Worm (Caenorhabditis elegans): Measurements from ENCODE around the gene B0252.8.

The B0252.8 gene

DNA sequence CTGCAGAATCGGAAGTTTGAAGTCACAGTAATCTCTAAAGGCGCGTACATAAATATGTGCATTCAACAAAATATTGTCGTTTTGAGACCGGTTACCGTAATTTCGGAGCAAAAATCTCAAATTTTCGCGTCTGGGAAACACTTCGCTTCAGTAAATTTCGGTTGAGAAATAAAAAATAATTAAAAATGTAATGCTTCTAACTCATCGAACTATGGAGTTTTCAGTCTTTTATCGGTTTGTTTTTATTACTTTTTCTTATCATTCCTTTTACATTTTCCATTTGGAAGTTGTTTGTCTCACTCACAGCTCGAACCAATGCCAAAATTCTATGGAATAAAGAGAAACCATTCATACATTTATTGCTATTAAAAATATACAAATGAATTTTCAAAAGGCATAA is 27.8 kb upstream of the B0252.8 start (continued):
- peak; percentile 63 for TF ChIP-seq ama-1 (optimal IDR thresholded peaks at IDR 0.05)
- peak; percentile 62 for TF ChIP-seq gmeb-1 (tag; optimal IDR thresholded peaks at IDR 0.05)
- no peak for TF ChIP-seq fos-1 (tag; optimal IDR thresholded peaks at IDR 0.05)
- no peak for TF ChIP-seq lin-11 (tag; optimal IDR thresholded peaks at IDR 0.05)
- TF ChIP-seq nhr-129 (tag; optimal IDR thresholded peaks at IDR 0.05) = peak; percentile 36
- TF ChIP-seq R02D3.7 (tag; optimal IDR thresholded peaks at IDR 0.05) = no peak
- peak; percentile 16 for TF ChIP-seq C34F6.9 (tag; optimal IDR thresholded peaks at IDR 0.05)
- no peak for TF ChIP-seq ceh-82 (tag; optimal IDR thresholded peaks at IDR 0.05)
- no peak for TF ChIP-seq ZK546.5 (tag; optimal IDR thresholded peaks at IDR 0.05)
- no peak for TF ChIP-seq ceh-16 (tag; optimal IDR thresholded peaks at IDR 0.05)
- peak; percentile 36 for TF ChIP-seq sma-3 (GFP tag; optimal IDR thresholded peaks at IDR 0.05)
- TF ChIP-seq nhr-10 (tag; optimal IDR thresholded peaks at IDR 0.05) = no peak
- TF ChIP-seq nhr-11 (tag; optimal IDR thresholded peaks at IDR 0.05) = no peak

DNA sequence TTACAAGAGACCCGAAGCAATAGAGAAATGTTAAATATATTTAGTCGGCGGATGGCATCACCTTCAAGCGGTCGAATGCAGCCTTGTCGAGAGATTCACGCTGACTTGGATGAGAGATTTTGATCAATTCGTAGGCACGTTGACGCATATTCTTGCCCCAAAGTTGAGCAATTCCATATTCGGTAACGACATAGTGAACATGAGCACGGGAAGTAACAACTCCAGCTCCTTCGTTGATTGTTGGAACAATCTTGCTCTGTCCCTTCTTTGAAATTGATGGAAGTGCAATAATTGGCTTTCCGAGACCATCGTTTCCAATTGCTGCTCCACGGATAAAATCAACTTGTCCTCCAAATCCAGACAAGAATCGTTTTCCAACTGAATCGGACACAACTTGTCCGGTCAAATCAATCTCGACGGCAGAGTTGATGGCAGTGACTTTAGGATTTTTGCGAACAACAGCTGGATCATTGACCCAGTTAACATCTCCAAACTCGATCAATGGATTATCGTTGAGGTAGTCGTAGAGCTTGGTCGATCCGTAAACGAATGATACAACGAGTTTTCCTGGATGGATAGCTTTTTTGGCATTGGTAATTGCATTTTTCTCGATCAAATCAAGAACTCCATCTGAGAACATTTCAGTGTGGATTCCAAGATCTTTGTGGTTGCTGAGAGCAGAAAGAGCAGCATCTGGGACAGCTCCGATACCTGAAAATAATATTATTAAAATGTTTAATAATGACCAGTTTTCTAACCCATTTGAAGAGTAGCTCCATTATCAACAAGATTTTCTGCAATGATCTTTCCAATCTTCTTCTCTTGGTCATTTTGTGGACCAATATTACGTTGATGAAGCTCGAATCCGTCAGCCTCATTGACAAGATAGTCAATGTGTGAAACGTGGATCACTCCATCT is 27.0 kb upstream of the B0252.8 start:
- TF ChIP-seq nhr-25 (tag; optimal IDR thresholded peaks at IDR 0.05) = no peak
- TF ChIP-seq ceh-16 (tag; optimal IDR thresholded peaks at IDR 0.05) = peak; percentile 3
- no peak for TF ChIP-seq unc-55 (GFP tag; optimal IDR thresholded peaks at IDR 0.05)
- TF ChIP-seq nhr-6 (tag; optimal IDR thresholded peaks at IDR 0.05) = no peak
- TF ChIP-seq ama-1 (optimal IDR thresholded peaks at IDR 0.05) = peak; percentile 81
- TF ChIP-seq crh-2 (tag; optimal IDR thresholded peaks at IDR 0.05) = no peak
- no peak for TF ChIP-seq lsy-2 (tag; optimal IDR thresholded peaks at IDR 0.05)
- no peak for TF ChIP-seq skn-1 (tag; optimal IDR thresholded peaks at IDR 0.05)
- TF ChIP-seq unc-62 (GFP tag; optimal IDR thresholded peaks at IDR 0.05) = no peak
- TF ChIP-seq R02D3.7 (tag; optimal IDR thresholded peaks at IDR 0.05) = no peak
- no peak for TF ChIP-seq peb-1 (tag; optimal IDR thresholded peaks at IDR 0.05)
- no peak for TF ChIP-seq ztf-11 (tag; optimal IDR thresholded peaks at IDR 0.05)
- TF ChIP-seq zag-1 (tag; optimal IDR thresholded peaks at IDR 0.05) = no peak
- TF ChIP-seq nhr-237 (tag; optimal IDR thresholded peaks at IDR 0.05) = no peak
- no peak for TF ChIP-seq fos-1 (tag; optimal IDR thresholded peaks at IDR 0.05)

DNA sequence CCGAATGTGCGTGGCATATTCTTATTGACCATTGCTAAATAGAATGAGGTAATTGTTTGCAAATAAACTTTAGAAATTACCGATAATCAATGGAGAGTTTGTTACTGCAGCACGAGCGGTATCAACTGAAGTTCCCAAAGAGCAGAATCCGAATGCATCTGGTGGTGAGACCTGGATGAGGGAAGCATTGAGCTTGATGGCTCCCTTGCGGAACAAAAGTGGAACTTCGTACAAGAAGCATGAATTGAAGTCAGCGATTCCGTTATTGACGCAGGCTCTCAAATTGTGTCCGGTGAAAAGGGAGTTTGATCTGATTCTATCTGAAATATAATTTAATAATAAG is 26.4 kb upstream of the B0252.8 start:
- no peak for TF ChIP-seq F13H6.1 (tag; optimal IDR thresholded peaks at IDR 0.05)
- TF ChIP-seq gmeb-1 (tag; optimal IDR thresholded peaks at IDR 0.05) = peak; percentile 15

DNA sequence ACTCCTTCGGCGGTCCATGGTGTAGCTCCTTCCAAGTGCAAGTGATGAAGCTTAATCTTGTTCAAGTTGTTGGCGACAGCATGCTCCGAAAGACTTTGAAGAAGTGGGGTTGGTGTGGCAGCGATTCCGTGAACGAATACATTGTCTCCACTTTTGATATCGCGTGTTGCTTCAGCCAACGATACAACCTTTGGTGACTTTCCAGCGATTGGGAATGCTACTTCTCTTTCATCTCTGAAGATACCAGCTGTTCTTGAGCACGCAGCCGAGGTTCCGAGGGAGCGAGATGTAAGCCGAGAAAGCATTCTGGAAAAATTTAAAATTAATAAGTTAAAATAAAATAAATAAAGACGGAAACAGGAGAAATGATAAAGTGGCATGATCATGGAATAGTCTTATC is 25.9 kb upstream of the B0252.8 start, which contains the start of gene acer-1:
Gene acer-1 (minus strand): TSS at position 306 of the 400 bp plus-strand sequence.
- TF ChIP-seq nhr-129 (tag; optimal IDR thresholded peaks at IDR 0.05) (peak; percentile 21), mab-5 (tag; optimal IDR thresholded peaks at IDR 0.05) (no peak), lin-11 (tag; optimal IDR thresholded peaks at IDR 0.05) (no peak), ama-1 (optimal IDR thresholded peaks at IDR 0.05) (peak; percentile 49), Y55F3AM.14 (GFP tag; optimal IDR thresholded peaks at IDR 0.05) (peak; percentile 28)

DNA sequence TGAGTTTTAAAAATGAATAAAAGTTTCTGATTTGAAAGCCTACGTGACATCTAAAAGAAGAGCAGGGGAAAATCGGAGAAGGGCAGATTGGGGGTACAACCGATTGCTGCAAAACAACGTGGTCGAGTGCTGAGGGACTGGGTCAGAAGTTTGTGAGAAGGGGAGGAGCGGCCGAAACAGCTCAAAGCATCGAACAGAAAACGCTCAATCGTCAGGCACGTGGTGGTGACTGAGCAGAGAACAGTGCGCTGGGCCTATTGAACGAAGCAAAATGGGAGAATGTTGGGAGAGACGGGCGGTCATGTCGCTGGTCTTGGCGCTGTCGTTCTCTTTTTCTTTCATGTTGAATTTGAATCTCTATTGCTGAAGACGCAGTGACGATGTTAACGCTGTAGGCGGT is 24.8 kb upstream of the B0252.8 start:
- TF ChIP-seq unc-39 (tag; optimal IDR thresholded peaks at IDR 0.05) (no peak), nhr-129 (tag; optimal IDR thresholded peaks at IDR 0.05) (peak; percentile 94), crh-2 (tag; optimal IDR thresholded peaks at IDR 0.05) (peak; percentile 32), ztf-4 (tag; optimal IDR thresholded peaks at IDR 0.05) (peak; percentile 13), blmp-1 (tag; optimal IDR thresholded peaks at IDR 0.05; ENCODE audit: insufficient read depth) (peak; percentile 47), gmeb-1 (tag; optimal IDR thresholded peaks at IDR 0.05) (peak; percentile 7), unc-55 (GFP tag; optimal IDR thresholded peaks at IDR 0.05) (peak; percentile 40), peb-1 (tag; optimal IDR thresholded peaks at IDR 0.05) (no peak), ztf-11 (tag; optimal IDR thresholded peaks at IDR 0.05) (no peak), ceh-16 (tag; optimal IDR thresholded peaks at IDR 0.05) (no peak), mab-5 (tag; optimal IDR thresholded peaks at IDR 0.05) (no peak), lin-13 (GFP tag; optimal IDR thresholded peaks at IDR 0.05) (peak; percentile 32), F13H6.1 (tag; optimal IDR thresholded peaks at IDR 0.05) (peak; percentile 63), sma-9 (GFP tag; optimal IDR thresholded peaks at IDR 0.05) (peak; percentile 74), sma-9 (tag; optimal IDR thresholded peaks at IDR 0.05) (no peak), lin-11 (tag; optimal IDR thresholded peaks at IDR 0.05) (peak; percentile 26), elt-1 (tag; optimal IDR thresholded peaks at IDR 0.05) (no peak), nhr-6 (tag; optimal IDR thresholded peaks at IDR 0.05) (no peak), aly-2 (tag; optimal IDR thresholded peaks at IDR 0.05) (no peak), sem-4 (tag; optimal IDR thresholded peaks at IDR 0.05) (peak; percentile 58), C34F6.9 (tag; optimal IDR thresholded peaks at IDR 0.05) (peak; percentile 66), egl-27 (tag; optimal IDR thresholded peaks at IDR 0.05) (peak; percentile 43), unc-62 (GFP tag; optimal IDR thresholded peaks at IDR 0.05) (no peak), R02D3.7 (tag; optimal IDR thresholded peaks at IDR 0.05) (no peak), ceh-82 (tag; optimal IDR thresholded peaks at IDR 0.05) (no peak), mdl-1 (tag; optimal IDR thresholded peaks at IDR 0.05) (peak; percentile 60 to 92), nhr-12 (tag; optimal IDR thresholded peaks at IDR 0.05) (no peak), nhr-21 (tag; optimal IDR thresholded peaks at IDR 0.05) (peak; percentile 78), alr-1 (tag; optimal IDR thresholded peaks at IDR 0.05) (no peak), sma-3 (GFP tag; optimal IDR thresholded peaks at IDR 0.05) (peak; percentile 54), nhr-23 (tag; optimal IDR thresholded peaks at IDR 0.05) (no peak), ama-1 (optimal IDR thresholded peaks at IDR 0.05) (peak; percentile 88), skn-1 (tag; optimal IDR thresholded peaks at IDR 0.05) (no peak)

Measured in whole organism, L2 larva.